Worm (Caenorhabditis elegans): ENCODE data around the gene abts-4.

abts-4 gene

DNA sequence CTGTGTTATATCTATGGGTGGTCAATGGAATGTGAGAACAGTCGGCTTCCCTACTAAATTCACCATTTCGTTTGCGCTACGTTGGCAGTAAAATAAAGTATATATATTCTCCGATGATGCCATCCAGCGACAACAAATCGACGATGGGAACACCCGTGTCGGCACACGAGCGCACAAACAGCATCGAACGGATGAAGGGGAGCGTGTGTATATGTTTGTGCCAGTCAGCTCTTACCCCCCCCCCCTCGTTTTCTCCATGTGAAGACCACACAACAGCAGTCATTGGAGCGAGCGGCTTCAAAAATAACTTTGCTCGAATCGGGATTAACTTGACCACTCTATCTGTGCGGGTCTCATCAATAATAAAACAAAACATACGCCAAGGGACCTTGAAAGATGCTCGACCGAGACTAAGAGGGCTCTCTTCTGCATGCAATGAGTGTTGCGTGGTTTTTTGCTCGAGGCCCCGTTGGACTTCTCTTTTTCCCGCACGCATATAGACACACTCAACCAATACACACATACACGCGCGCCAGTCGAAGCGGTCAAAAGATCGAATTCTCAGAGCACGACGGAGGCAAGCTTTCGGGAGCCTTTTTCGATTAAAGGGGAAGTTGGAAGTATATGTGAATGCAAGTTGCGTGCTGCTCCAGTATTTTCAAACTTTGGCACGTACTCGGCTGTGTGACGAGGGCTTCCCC is 21.1 kb downstream of the abts-4 start:
- TF ChIP-seq fos-1 (tag; optimal IDR thresholded peaks at IDR 0.05) (no peak), mdl-1 (tag; optimal IDR thresholded peaks at IDR 0.05) (peak in 1 of 2 experiments; percentile 47), dpl-1 (GFP tag; optimal IDR thresholded peaks at IDR 0.05) (no peak), fkh-8 (tag; optimal IDR thresholded peaks at IDR 0.05) (peak; percentile 78), hpl-2 (GFP tag; optimal IDR thresholded peaks at IDR 0.05) (no peak), ceh-82 (tag; optimal IDR thresholded peaks at IDR 0.05) (peak in 2 of 3 experiments; percentile 25 to 59), lin-39 (tag; optimal IDR thresholded peaks at IDR 0.05) (no peak), alr-1 (tag; optimal IDR thresholded peaks at IDR 0.05; ENCODE audit: borderline replicate concordance) (no peak), nhr-11 (tag; optimal IDR thresholded peaks at IDR 0.05) (no peak), nhr-19 (GFP tag; conservative IDR thresholded peaks at IDR 0.05) (no peak), lin-14 (GFP tag; optimal IDR thresholded peaks at IDR 0.05) (no peak), nhr-28 (tag; optimal IDR thresholded peaks at IDR 0.05) (no peak), dsc-1 (tag; optimal IDR thresholded peaks at IDR 0.05) (peak; percentile 58), unc-130 (tag; optimal IDR thresholded peaks at IDR 0.05) (no peak), Y116A8C.19 (tag; optimal IDR thresholded peaks at IDR 0.05; ENCODE audit: borderline replicate concordance) (no peak), aly-2 (tag; optimal IDR thresholded peaks at IDR 0.05) (no peak), vab-15 (tag; optimal IDR thresholded peaks at IDR 0.05) (no peak), sptf-1 (tag; optimal IDR thresholded peaks at IDR 0.05) (no peak), lin-15B (tag; optimal IDR thresholded peaks at IDR 0.05) (no peak), unc-62 (GFP tag; optimal IDR thresholded peaks at IDR 0.05) (no peak), swsn-7 (tag; optimal IDR thresholded peaks at IDR 0.05) (no peak), isw-1 (GFP tag; IDR thresholded peaks at IDR 0.05) (peak; percentile 7), ces-1 (GFP tag; optimal IDR thresholded peaks at IDR 0.05) (no peak), blmp-1 (tag; optimal IDR thresholded peaks at IDR 0.05) (no peak), elt-3 (tag; optimal IDR thresholded peaks at IDR 0.05) (no peak), tlp-1 (tag; optimal IDR thresholded peaks at IDR 0.05) (no peak), lsy-2 (tag; optimal IDR thresholded peaks at IDR 0.05) (no peak), zip-4 (GFP tag; optimal IDR thresholded peaks at IDR 0.05) (no peak), snpc-4 (tag; optimal IDR thresholded peaks at IDR 0.05) (no peak), pqm-1 (tag; optimal IDR thresholded peaks at IDR 0.05) (no peak), xbp-1 (tag; optimal IDR thresholded peaks at IDR 0.05) (peak; percentile 14), C04F5.9 (tag; optimal IDR thresholded peaks at IDR 0.05) (no peak), egl-13 (tag; optimal IDR thresholded peaks at IDR 0.05) (peak; percentile 22), lin-13 (GFP tag; optimal IDR thresholded peaks at IDR 0.05) (no peak), sox-4 (tag; optimal IDR thresholded peaks at IDR 0.05) (no peak), nhr-47 (tag; optimal IDR thresholded peaks at IDR 0.05) (no peak), C34B4.2 (tag; optimal IDR thresholded peaks at IDR 0.05) (no peak), nhr-77 (tag; optimal IDR thresholded peaks at IDR 0.05) (no peak), nhr-84 (tag; optimal IDR thresholded peaks at IDR 0.05) (no peak), mep-1 (tag; optimal IDR thresholded peaks at IDR 0.05) (no peak), unc-86 (tag; optimal IDR thresholded peaks at IDR 0.05) (peak; percentile 70), mab-9 (GFP tag; IDR thresholded peaks at IDR 0.05) (0 out of 2 replicates have a peak, but pooled peaks have one; percentile 28), skn-1 (tag; optimal IDR thresholded peaks at IDR 0.05) (no peak), fkh-10 (GFP tag; optimal IDR thresholded peaks at IDR 0.05) (peak; percentile 51), lin-35 (GFP tag; optimal IDR thresholded peaks at IDR 0.05) (no peak)
